Fruit fly (Drosophila melanogaster): Measurements from ENCODE around the gene crb.

The crb gene

dm6 chr3R:24279291-24279690, 15.6 kb upstream of the crb start, which contains the start of gene shps:
TSS of gene shps (plus strand) at chr3R:24279572.
- TF ChIP-seq Hr96 (GFP tag; optimal IDR thresholded peaks at IDR 0.05) (no peak), pad (GFP tag; optimal IDR thresholded peaks at IDR 0.05) (no peak), CG14711 (tag; optimal IDR thresholded peaks at IDR 0.05) (no peak), cnc (optimal IDR thresholded peaks at IDR 0.05) (no peak), CG5204 (GFP tag; optimal IDR thresholded peaks at IDR 0.05) (no peak), cic (GFP tag; optimal IDR thresholded peaks at IDR 0.05) (no peak), CG11617 (GFP tag; optimal IDR thresholded peaks at IDR 0.05) (no peak), ovo (GFP tag; optimal IDR thresholded peaks at IDR 0.05) (no peak), CG1620 (GFP tag; optimal IDR thresholded peaks at IDR 0.05) (no peak), CG7045 (GFP tag; optimal IDR thresholded peaks at IDR 0.05) (no peak), bab1 (GFP tag; optimal IDR thresholded peaks at IDR 0.05) (no peak), Crg-1 (GFP tag; optimal IDR thresholded peaks at IDR 0.05) (no peak), tj (GFP tag; optimal IDR thresholded peaks at IDR 0.05) (no peak), CG7101 (tag; optimal IDR thresholded peaks at IDR 0.05) (no peak), Clk (GFP tag; optimal IDR thresholded peaks at IDR 0.05) (no peak)

- no peak for TF ChIP-seq CG12768 (GFP tag; optimal IDR thresholded peaks at IDR 0.05)
- TF ChIP-seq CG33017 (tag; optimal IDR thresholded peaks at IDR 0.05): no peak
- TF ChIP-seq CG14711 (tag; optimal IDR thresholded peaks at IDR 0.05): no peak
Measured at dm6 chr3R:24282567-24283324, 12.1 kb upstream of the crb start.

- TF ChIP-seq CG12768 (GFP tag; optimal IDR thresholded peaks at IDR 0.05) (peak; percentile 63), Crg-1 (GFP tag; optimal IDR thresholded peaks at IDR 0.05) (no peak)
Measured at dm6 chr3R:24283582-24284085, 11.2 kb upstream of the crb start, which contains the start of gene CG6356. TSS of gene CG6356 (plus strand) at chr3R:24283955.

dm6 chr3R:24284164-24284563, 10.7 kb upstream of the crb start:
- TF ChIP-seq CG1620 (GFP tag; optimal IDR thresholded peaks at IDR 0.05) (no peak), CG14711 (tag; optimal IDR thresholded peaks at IDR 0.05) (no peak), bab1 (GFP tag; optimal IDR thresholded peaks at IDR 0.05) (no peak), toe (GFP tag; optimal IDR thresholded peaks at IDR 0.05) (no peak), Crg-1 (GFP tag; optimal IDR thresholded peaks at IDR 0.05) (no peak), tj (GFP tag; optimal IDR thresholded peaks at IDR 0.05) (no peak), Clk (GFP tag; optimal IDR thresholded peaks at IDR 0.05) (no peak), cic (GFP tag; optimal IDR thresholded peaks at IDR 0.05) (no peak), kay (GFP tag; ENCODE audit: borderline replicate concordance) (no peak), CG7101 (tag; optimal IDR thresholded peaks at IDR 0.05) (no peak), pad (GFP tag; optimal IDR thresholded peaks at IDR 0.05) (no peak), CG5204 (GFP tag; optimal IDR thresholded peaks at IDR 0.05) (no peak)

- peak; percentile 52 for TF ChIP-seq cic (GFP tag; optimal IDR thresholded peaks at IDR 0.05)
- TF ChIP-seq Hr96 (GFP tag; optimal IDR thresholded peaks at IDR 0.05): no peak
- TF ChIP-seq toe (GFP tag; optimal IDR thresholded peaks at IDR 0.05): no peak
Measured at dm6 chr3R:24285423-24285822, 9.5 kb upstream of the crb start.

dm6 chr3R:24287157-24287556, 7.7 kb upstream of the crb start:
- TF ChIP-seq Crg-1 (GFP tag; optimal IDR thresholded peaks at IDR 0.05) (no peak), CG1620 (GFP tag; optimal IDR thresholded peaks at IDR 0.05) (no peak)

- TF ChIP-seq CG7045 (GFP tag; optimal IDR thresholded peaks at IDR 0.05): peak; percentile 69
- peak; percentile 61 for TF ChIP-seq pad (GFP tag; optimal IDR thresholded peaks at IDR 0.05)
- TF ChIP-seq toe (GFP tag; optimal IDR thresholded peaks at IDR 0.05): no peak
- TF ChIP-seq CG7101 (tag; optimal IDR thresholded peaks at IDR 0.05): peak; percentile 69
- peak; percentile 43 for TF ChIP-seq CG33017 (tag; optimal IDR thresholded peaks at IDR 0.05)
- TF ChIP-seq bab1 (GFP tag; optimal IDR thresholded peaks at IDR 0.05): peak; percentile 87
- no peak for TF ChIP-seq kay (GFP tag; ENCODE audit: borderline replicate concordance)
- peak; percentile 57 for TF ChIP-seq ovo (GFP tag; optimal IDR thresholded peaks at IDR 0.05)
- TF ChIP-seq cic (GFP tag; optimal IDR thresholded peaks at IDR 0.05): peak; percentile 37
- TF ChIP-seq CG12768 (GFP tag; optimal IDR thresholded peaks at IDR 0.05): peak; percentile 76
- no peak for TF ChIP-seq cnc (optimal IDR thresholded peaks at IDR 0.05)
- TF ChIP-seq Mnt (GFP tag; optimal IDR thresholded peaks at IDR 0.05): peak; percentile 47
- peak; percentile 72 for TF ChIP-seq Crg-1 (GFP tag; optimal IDR thresholded peaks at IDR 0.05)
- TF ChIP-seq CG5204 (GFP tag; optimal IDR thresholded peaks at IDR 0.05): no peak
- peak; percentile 70 for TF ChIP-seq CG11617 (GFP tag; optimal IDR thresholded peaks at IDR 0.05)
- peak; percentile 52 for TF ChIP-seq Hr96 (GFP tag; optimal IDR thresholded peaks at IDR 0.05)
- TF ChIP-seq Clk (GFP tag; optimal IDR thresholded peaks at IDR 0.05): peak; percentile 12
- peak; percentile 70 for TF ChIP-seq CG14711 (tag; optimal IDR thresholded peaks at IDR 0.05)
- peak; percentile 50 for TF ChIP-seq CG1620 (GFP tag; optimal IDR thresholded peaks at IDR 0.05)
- TF ChIP-seq tj (GFP tag; optimal IDR thresholded peaks at IDR 0.05): peak; percentile 10
Measured at dm6 chr3R:24289768-24290349, 5.0 kb upstream of the crb start, which contains the start of the genes CG34290 and Uck. TSS of gene CG34290 (minus strand) at chr3R:24289818. TSS of gene Uck (plus strand) at chr3R:24290172.

Data from whole organism, adult.